Fruit fly (Drosophila melanogaster) whole organism, prepupa: ENCODE results near the gene NLaz.

Source experiments
- Blimp-1 ChIP-seq: fragments of 200-800 bp; sonication (Bioruptor generic); optimal IDR thresholded peaks from 3 replicates; lab custom pipeline; 2017; ENCODE audit warnings: missing biosample characterization, missing genetic modification characterization, mild to moderate bottlenecking, moderate library complexity, missing genetic modification reagents
- CG10631 ChIP-seq: fragments of 200-800 bp; sonication (Bioruptor generic); optimal IDR thresholded peaks from 2 replicates; lab custom pipeline; 2016; ENCODE audit warnings: missing biosample characterization, missing genetic modification characterization
- CG10669 ChIP-seq: fragments of 200-800 bp; sonication (Bioruptor generic); optimal IDR thresholded peaks from 3 replicates; lab custom pipeline; 2018; ENCODE audit warnings: missing biosample characterization, mild to moderate bottlenecking, missing genetic modification characterization, moderate library complexity
- CG11294 ChIP-seq: fragments of 200-800 bp; sonication (Bioruptor generic); IDR thresholded peaks from 2 replicates; pipeline ENCODE4 v1.3.6; 2022; ENCODE audit warnings: missing biosample characterization, missing genetic modification characterization
- CG11762 ChIP-seq: fragments of 200-800 bp; sonication (Bioruptor generic); optimal IDR thresholded peaks from 3 replicates; lab custom pipeline; 2016; ENCODE audit warnings: missing biosample characterization, missing genetic modification characterization; ENCODE audit not compliant: insufficient read depth
- CG15336 ChIP-seq: fragments of 200-800 bp; sonication (Bioruptor generic); IDR thresholded peaks from 2 replicates; pipeline ENCODE4 v1.3.6; 2022; ENCODE audit warnings: missing biosample characterization, missing genetic modification characterization
- CG1621 ChIP-seq: fragments of 200-800 bp; sonication (Bioruptor generic); optimal IDR thresholded peaks from 3 replicates; lab custom pipeline; 2018; ENCODE audit warnings: missing biosample characterization, mild to moderate bottlenecking, missing genetic modification characterization
- CG3032 ChIP-seq: fragments of 200-800 bp; optimal IDR thresholded peaks from 2 replicates; lab custom pipeline; 2019; ENCODE audit warnings: missing biosample characterization, mild to moderate bottlenecking, missing genetic modification characterization, moderate library complexity
- CG31627 ChIP-seq: fragments of 200-800 bp; sonication (Bioruptor generic); optimal IDR thresholded peaks from 3 replicates; lab custom pipeline; 2016; ENCODE audit warnings: missing biosample characterization, missing genetic modification characterization
- CG32006 ChIP-seq: fragments of 200-800 bp; sonication (Bioruptor generic); optimal IDR thresholded peaks from 3 replicates; lab custom pipeline; 2017; ENCODE audit warnings: missing biosample characterization, mild to moderate bottlenecking, missing genetic modification characterization
- CG34406 ChIP-seq: fragments of 200-800 bp; sonication (Bioruptor generic); optimal IDR thresholded peaks from 3 replicates; lab custom pipeline; 2016; ENCODE audit warnings: missing biosample characterization, missing genetic modification characterization
- CG3919 ChIP-seq: fragments of 200-800 bp; sonication (Bioruptor generic); optimal IDR thresholded peaks from 3 replicates; lab custom pipeline; 2016; ENCODE audit warnings: missing biosample characterization, missing genetic modification characterization
- CG4318 ChIP-seq: fragments of 200-800 bp; sonication (Bioruptor generic); optimal IDR thresholded peaks from 3 replicates; lab custom pipeline; 2017; ENCODE audit warnings: missing biosample characterization, mild to moderate bottlenecking, missing genetic modification characterization
- CG6163 ChIP-seq: fragments of 200-800 bp; sonication (Bioruptor generic); IDR thresholded peaks from 3 replicates; pipeline ENCODE4 v1.3.6; 2022; ENCODE audit warnings: missing biosample characterization, missing genetic modification characterization
- CG6276 ChIP-seq: fragments of 200-800 bp; sonication (Bioruptor generic); optimal IDR thresholded peaks from 2 replicates; lab custom pipeline; 2017; ENCODE audit warnings: missing biosample characterization, mild to moderate bottlenecking, missing genetic modification characterization
- CG6792 ChIP-seq: fragments of 200-800 bp; sonication (Bioruptor generic); optimal IDR thresholded peaks from 3 replicates; lab custom pipeline; 2016; ENCODE audit warnings: missing biosample characterization, missing genetic modification characterization
- CG6808 ChIP-seq: fragments of 200-800 bp; sonication (Bioruptor generic); optimal IDR thresholded peaks from 3 replicates; lab custom pipeline; 2017; ENCODE audit warnings: missing biosample characterization, missing genetic modification characterization, mild to moderate bottlenecking, moderate library complexity, missing genetic modification reagents
- CG8119 ChIP-seq: fragments of 200-800 bp; sonication (Bioruptor generic); IDR thresholded peaks from 3 replicates; pipeline ENCODE4 v1.3.6; 2022; ENCODE audit warnings: missing biosample characterization, missing genetic modification characterization
- CG8319 ChIP-seq: fragments of 200-800 bp; sonication (Bioruptor generic); optimal IDR thresholded peaks from 3 replicates; lab custom pipeline; 2016; ENCODE audit warnings: missing biosample characterization, missing genetic modification characterization
- CG8632 ChIP-seq: fragments of 200-800 bp; sonication (Bioruptor generic); optimal IDR thresholded peaks from 3 replicates; lab custom pipeline; 2016; ENCODE audit warnings: missing biosample characterization, missing genetic modification characterization
- Eip75B ChIP-seq: fragments of 200-800 bp; sonication (Bioruptor generic); optimal IDR thresholded peaks from 3 replicates; lab custom pipeline; 2016; ENCODE audit warnings: missing biosample characterization, missing genetic modification characterization
- Eip78C ChIP-seq: fragments of 200-800 bp; sonication (Bioruptor generic); peaks from one replicate; lab custom pipeline; 2016; ENCODE audit warnings: missing biosample characterization, missing genetic modification characterization
- Ets21C ChIP-seq: fragments of 200-800 bp; sonication (Bioruptor generic); optimal IDR thresholded peaks from 3 replicates; lab custom pipeline; 2016; ENCODE audit warnings: missing biosample characterization, missing genetic modification characterization
- Gug ChIP-seq: fragments of 200-800 bp; sonication (Bioruptor generic); IDR thresholded peaks from 2 replicates; pipeline ENCODE4 v1.3.6; 2022; ENCODE audit warnings: missing biosample characterization, missing genetic modification characterization
- Hr38 ChIP-seq: sonication (Bioruptor generic); optimal IDR thresholded peaks from 2 replicates; lab custom pipeline; 2016; ENCODE audit warnings: missing biosample characterization, missing genetic modification characterization
- Hr39 ChIP-seq: fragments of 200-800 bp; sonication (Bioruptor generic); optimal IDR thresholded peaks from 2 replicates; lab custom pipeline; 2016; ENCODE audit warnings: missing biosample characterization, missing genetic modification characterization
- Hr4 ChIP-seq: fragments of 200-800 bp; sonication (Bioruptor generic); optimal IDR thresholded peaks from 3 replicates; lab custom pipeline; 2016; ENCODE audit warnings: missing biosample characterization, missing genetic modification characterization
- Lpt ChIP-seq: fragments of 200-800 bp; sonication (Bioruptor generic); optimal IDR thresholded peaks from 3 replicates; lab custom pipeline; 2016; ENCODE audit warnings: missing biosample characterization, missing genetic modification characterization
- Met ChIP-seq: fragments of 200-800 bp; sonication (Bioruptor generic); optimal IDR thresholded peaks from 3 replicates; lab custom pipeline; 2016; ENCODE audit warnings: missing biosample characterization, missing genetic modification characterization
- OdsH ChIP-seq: fragments of 200-800 bp; sonication (Bioruptor generic); optimal IDR thresholded peaks from 3 replicates; lab custom pipeline; 2016; ENCODE audit warnings: missing biosample characterization, missing genetic modification characterization
- Sox102F ChIP-seq: fragments of 200-800 bp; sonication (Bioruptor generic); optimal IDR thresholded peaks from 2 replicates; lab custom pipeline; 2016; ENCODE audit warnings: missing biosample characterization, mild to moderate bottlenecking, missing genetic modification characterization
- Sox14 ChIP-seq: fragments of 200-800 bp; sonication (Bioruptor generic); optimal IDR thresholded peaks from 3 replicates; lab custom pipeline; 2016; ENCODE audit warnings: missing biosample characterization, missing genetic modification characterization
- Sox15 ChIP-seq: fragments of 200-800 bp; sonication (Bioruptor generic); optimal IDR thresholded peaks from 3 replicates; lab custom pipeline; 2016; ENCODE audit warnings: missing biosample characterization, missing genetic modification characterization
- achi ChIP-seq: fragments of 200-800 bp; sonication (Bioruptor generic); optimal IDR thresholded peaks from 3 replicates; lab custom pipeline; 2016; ENCODE audit warnings: missing biosample characterization, missing genetic modification characterization
- acj6 ChIP-seq: fragments of 200-800 bp; sonication (Bioruptor generic); optimal IDR thresholded peaks from 3 replicates; lab custom pipeline; 2016; ENCODE audit warnings: missing biosample characterization, missing genetic modification characterization
- cyc ChIP-seq: fragments of 200-800 bp; sonication (Bioruptor generic); optimal IDR thresholded peaks from 3 replicates; lab custom pipeline; 2016; ENCODE audit warnings: missing biosample characterization, missing genetic modification characterization
- dac ChIP-seq: fragments of 200-800 bp; sonication (Bioruptor generic); optimal IDR thresholded peaks from 2 replicates; lab custom pipeline; 2017; ENCODE audit warnings: missing biosample characterization, mild to moderate bottlenecking, missing genetic modification characterization
- dsx ChIP-seq: fragments of 200-800 bp; optimal IDR thresholded peaks from 3 replicates; lab custom pipeline; 2019; ENCODE audit warnings: missing biosample characterization, mild to moderate bottlenecking, missing genetic modification characterization, moderate library complexity; ENCODE audit not compliant: poor library complexity, severe bottlenecking
- eg ChIP-seq: fragments of 200-800 bp; sonication (Bioruptor generic); IDR thresholded peaks from 3 replicates; pipeline ENCODE4 v1.3.6; 2022; ENCODE audit warnings: missing biosample characterization, missing genetic modification characterization
- esn ChIP-seq: fragments of 200-800 bp; sonication (Bioruptor generic); optimal IDR thresholded peaks from 2 replicates; lab custom pipeline; 2016; ENCODE audit warnings: missing biosample characterization, mild to moderate bottlenecking, missing genetic modification characterization, moderate library complexity
- fd59A ChIP-seq: fragments of 200-800 bp; sonication (Bioruptor generic); optimal IDR thresholded peaks from 2 replicates; lab custom pipeline; 2017; ENCODE audit warnings: missing biosample characterization, mild to moderate bottlenecking, missing genetic modification characterization, missing genetic modification reagents
- fd85E ChIP-seq: fragments of 200-800 bp; sonication (Bioruptor generic); optimal IDR thresholded peaks from 3 replicates; lab custom pipeline; 2016; ENCODE audit warnings: missing biosample characterization, missing genetic modification characterization
- fkh ChIP-seq: fragments of 200-800 bp; sonication (Bioruptor generic); optimal IDR thresholded peaks from 3 replicates; lab custom pipeline; 2017; ENCODE audit warnings: missing biosample characterization, mild to moderate bottlenecking, missing genetic modification characterization, moderate library complexity
- lz ChIP-seq: fragments of 200-800 bp; sonication (Bioruptor generic); optimal IDR thresholded peaks from 3 replicates; lab custom pipeline; 2016; ENCODE audit warnings: missing biosample characterization, missing genetic modification characterization
- net ChIP-seq: fragments of 200-800 bp; sonication (Bioruptor generic); optimal IDR thresholded peaks from 3 replicates; lab custom pipeline; 2016; ENCODE audit warnings: missing biosample characterization, missing genetic modification characterization
- pdm3 ChIP-seq: fragments of 200-800 bp; sonication (Bioruptor generic); optimal IDR thresholded peaks from 3 replicates; lab custom pipeline; 2016; ENCODE audit warnings: missing biosample characterization, missing genetic modification characterization
- salr ChIP-seq, 2 experiments: fragments of 200-800 bp; sonication (Bioruptor generic); optimal IDR thresholded peaks; 3 replicates each; lab custom pipeline; 2016 to 2018; ENCODE audit warnings: missing biosample characterization in 2 of 2, missing genetic modification characterization in 2 of 2, mild to moderate bottlenecking in 1 of 2
- spab ChIP-seq: fragments of 200-800 bp; sonication (Bioruptor generic); optimal IDR thresholded peaks from 2 replicates; lab custom pipeline; 2017; ENCODE audit warnings: missing biosample characterization, mild to moderate bottlenecking, missing genetic modification characterization, missing genetic modification reagents
- ss ChIP-seq, 2 experiments: fragments of 200-800 bp; sonication (Bioruptor generic); optimal IDR thresholded peaks; 2 replicates in 1 of 2; 3 replicates in 1 of 2; lab custom pipeline; 2017 to 2018; ENCODE audit warnings: mild to moderate bottlenecking in 2 of 2, missing biosample characterization in 2 of 2, missing genetic modification characterization in 2 of 2, moderate library complexity in 1 of 2
- svp ChIP-seq: fragments of 200-800 bp; sonication (Bioruptor generic); peaks from one replicate; lab custom pipeline; 2016; ENCODE audit warnings: missing biosample characterization, missing genetic modification characterization
- topi ChIP-seq: fragments of 200-800 bp; sonication (Bioruptor generic); optimal IDR thresholded peaks from 3 replicates; lab custom pipeline; 2016; ENCODE audit warnings: missing biosample characterization, missing genetic modification characterization
- vri ChIP-seq: fragments of 200-800 bp; sonication (Bioruptor generic); optimal IDR thresholded peaks from 3 replicates; lab custom pipeline; 2016; ENCODE audit warnings: missing biosample characterization, mild to moderate bottlenecking, missing genetic modification characterization

Gene NLaz

dm6 chr2L:1387811-1388210, 26.2 kb upstream of the NLaz start:
- peak; percentile 24 for TF ChIP-seq CG1621 (tag; lab: Kevin White, UChicago)
- peak; percentile 5 for TF ChIP-seq dac (GFP tag; lab: Kevin White, UChicago)
- TF ChIP-seq ss (GFP tag; optimal IDR thresholded peaks at IDR 0.05; lab: Kevin White, UChicago): peak in 1 of 2 experiments; percentile 54
- TF ChIP-seq Sox15: peak; percentile 12
- TF ChIP-seq CG6276 (GFP tag; lab: Kevin White, UChicago): peak; percentile 34
- TF ChIP-seq Gug (GFP tag; lab: Robert Waterston, UW): peak; percentile 22; the same call in 1 of the 2 replicates
- TF ChIP-seq topi: no peak
- peak; percentile 68 for TF ChIP-seq CG10631 (GFP tag; lab: Kevin White, UChicago)
- TF ChIP-seq CG3032: peak; percentile 46
- peak; percentile 17 for TF ChIP-seq CG6792 (GFP tag; lab: Kevin White, UChicago)
- peak in 1 of 2 experiments; percentile 26 for TF ChIP-seq salr (GFP tag; optimal IDR thresholded peaks at IDR 0.05; lab: Kevin White, UChicago)
- peak; percentile 61 for TF ChIP-seq achi (GFP tag; lab: Kevin White, UChicago)
- TF ChIP-seq spab (GFP tag; lab: Kevin White, UChicago): peak; percentile 41
- no peak for TF ChIP-seq CG4318 (GFP tag; lab: Kevin White, UChicago)
- peak; percentile 25 for TF ChIP-seq cyc (GFP tag; lab: Kevin White, UChicago)
- peak; percentile 25 for TF ChIP-seq esn (GFP tag; lab: Kevin White, UChicago)
- TF ChIP-seq CG31627 (GFP tag; lab: Kevin White, UChicago): no peak
- TF ChIP-seq Sox102F: peak; percentile 23
- TF ChIP-seq CG11762: no peak
- TF ChIP-seq Hr39 (GFP tag; lab: Kevin White, UChicago): peak; percentile 4
- peak; percentile 21 for TF ChIP-seq net (GFP tag; lab: Kevin White, UChicago)
- TF ChIP-seq fd59A (GFP tag; lab: Kevin White, UChicago): no peak
- TF ChIP-seq acj6: peak; percentile 51
- no peak for TF ChIP-seq fkh
- TF ChIP-seq CG3919 (GFP tag; lab: Kevin White, UChicago): peak; percentile 63
- no peak for TF ChIP-seq Blimp-1 (GFP tag; lab: Kevin White, UChicago)
- TF ChIP-seq Eip75B (GFP tag; lab: Kevin White, UChicago): peak; percentile 40
- peak; percentile 85 for TF ChIP-seq Eip78C (GFP tag; lab: Kevin White, UChicago)
- TF ChIP-seq Lpt (GFP tag; lab: Kevin White, UChicago): peak; percentile 3
- TF ChIP-seq CG8119 (GFP tag; lab: Robert Waterston, UW): peak; percentile 29; the same call in 1 of the 3 replicates
- peak; percentile 57 for TF ChIP-seq CG10669
- peak; percentile 56; the same call in 1 of the 2 replicates for TF ChIP-seq CG15336 (GFP tag; lab: Robert Waterston, UW)
- TF ChIP-seq pdm3 (GFP tag; lab: Kevin White, UChicago): peak; percentile 49
- TF ChIP-seq CG6163 (GFP tag; lab: Robert Waterston, UW): peak; percentile 64; the same call in 2 of the 3 replicates
- TF ChIP-seq CG6808 (GFP tag; lab: Kevin White, UChicago): peak; percentile 38
- no peak for TF ChIP-seq CG34406 (GFP tag; lab: Kevin White, UChicago)
- peak; percentile 44 for TF ChIP-seq Met
- peak; percentile 9 for TF ChIP-seq lz (GFP tag; lab: Kevin White, UChicago)
- peak; percentile 37 for TF ChIP-seq Sox14 (GFP tag; lab: Kevin White, UChicago)
- TF ChIP-seq vri (GFP tag; lab: Kevin White, UChicago): no peak
- no peak for TF ChIP-seq CG8319 (GFP tag; lab: Kevin White, UChicago)
- no peak for TF ChIP-seq Hr38
- TF ChIP-seq CG11294 (GFP tag; lab: Robert Waterston, UW): no peak
- TF ChIP-seq OdsH (GFP tag; lab: Kevin White, UChicago): peak; percentile 47
- TF ChIP-seq CG32006 (GFP tag; lab: Kevin White, UChicago): peak; percentile 57
- TF ChIP-seq eg (GFP tag; lab: Robert Waterston, UW): peak; percentile 40; the same call in 1 of the 3 replicates
- TF ChIP-seq dsx: peak; percentile 35
- no peak for TF ChIP-seq Ets21C (GFP tag; lab: Kevin White, UChicago)
- peak; percentile 53 for TF ChIP-seq svp (GFP tag; lab: Kevin White, UChicago)
- TF ChIP-seq CG8632 (GFP tag; lab: Kevin White, UChicago): no peak
- no peak for TF ChIP-seq fd85E (GFP tag; lab: Kevin White, UChicago)
- peak; percentile 20 for TF ChIP-seq Hr4 (GFP tag; lab: Kevin White, UChicago)
